Fruit fly (Drosophila melanogaster) whole organism, embryonic: Measurements from ENCODE around the gene Elo68alpha.

Experiments used
- Bdp1 ChIP-seq: fragments of 200-800 bp; sonication (Bioruptor generic); optimal IDR thresholded peaks from 3 replicates; lab custom pipeline; 2016; ENCODE audit warnings: missing biosample characterization, missing genetic modification characterization
- CG10321 ChIP-seq: fragments of 200-800 bp; sonication (Bioruptor generic); IDR thresholded peaks from 2 replicates; pipeline ENCODE4 v1.3.6; 2022; ENCODE audit warnings: missing biosample characterization, missing genetic modification characterization
- CG11723 ChIP-seq: fragments of 200-800 bp; sonication (Bioruptor generic); optimal IDR thresholded peaks from 2 replicates; lab custom pipeline; 2017; ENCODE audit warnings: missing biosample characterization, mild to moderate bottlenecking, missing genetic modification characterization
- CG12236 ChIP-seq: fragments of 200-800 bp; sonication (Bioruptor generic); optimal IDR thresholded peaks from 2 replicates; lab custom pipeline; 2016; ENCODE audit warnings: missing biosample characterization, missing genetic modification characterization
- CG12299 ChIP-seq: fragments of 200-800 bp; sonication (Bioruptor generic); optimal IDR thresholded peaks from 2 replicates; lab custom pipeline; 2018; ENCODE audit warnings: missing biosample characterization, mild to moderate bottlenecking, missing genetic modification characterization
- CG13775 ChIP-seq: fragments of 200-800 bp; sonication (Bioruptor generic); optimal IDR thresholded peaks from 3 replicates; lab custom pipeline; 2017; ENCODE audit warnings: missing biosample characterization, mild to moderate bottlenecking, missing genetic modification characterization
- CG14860 ChIP-seq: fragments of 200-800 bp; sonication (Bioruptor generic); IDR thresholded peaks from 3 replicates; pipeline ENCODE4 v1.3.6; 2022; ENCODE audit warnings: missing biosample characterization, missing genetic modification characterization; ENCODE audit not compliant: partially characterized antibody
- CG14965 ChIP-seq: fragments of 200-800 bp; sonication (Bioruptor generic); optimal IDR thresholded peaks from 2 replicates; lab custom pipeline; 2016; ENCODE audit warnings: missing biosample characterization, missing genetic modification characterization, borderline replicate concordance
- CG15073 ChIP-seq: fragments of 200-800 bp; sonication (Bioruptor generic); optimal IDR thresholded peaks from 2 replicates; lab custom pipeline; 2016; ENCODE audit warnings: missing biosample characterization, missing genetic modification characterization
- CG15479 ChIP-seq: fragments of 200-800 bp; sonication (Bioruptor generic); optimal IDR thresholded peaks from 3 replicates; lab custom pipeline; 2019; ENCODE audit warnings: missing biosample characterization, mild to moderate bottlenecking, missing genetic modification characterization, moderate library complexity
- CG1647 ChIP-seq: fragments of 200-800 bp; sonication (Bioruptor generic); optimal IDR thresholded peaks from 3 replicates; lab custom pipeline; 2016; ENCODE audit warnings: missing biosample characterization, missing genetic modification characterization
- CG17912 ChIP-seq: fragments of 200-800 bp; sonication (Bioruptor generic); optimal IDR thresholded peaks from 2 replicates; lab custom pipeline; 2018; ENCODE audit warnings: missing biosample characterization, mild to moderate bottlenecking, missing genetic modification characterization
- CG2875 ChIP-seq: fragments of 200-800 bp; sonication (Bioruptor generic); optimal IDR thresholded peaks from 2 replicates; lab custom pipeline; 2017; ENCODE audit warnings: missing biosample characterization, mild to moderate bottlenecking, missing genetic modification characterization, missing genetic modification reagents
- CG3726 ChIP-seq: fragments of 200-800 bp; sonication (Bioruptor generic); IDR thresholded peaks from 3 replicates; pipeline ENCODE4, ENCODE4 v1.3.6; 2022; ENCODE audit warnings: missing biosample characterization, missing genetic modification characterization
- CG3847 ChIP-seq: fragments of 200-800 bp; sonication (Bioruptor generic); IDR thresholded peaks from 2 replicates; pipeline ENCODE4 v1.3.6; 2022; ENCODE audit warnings: missing biosample characterization, missing genetic modification characterization
- CG5953 ChIP-seq: fragments of 200-800 bp; sonication (Bioruptor generic); IDR thresholded peaks from 2 replicates; pipeline ENCODE4 v1.3.6; 2022; ENCODE audit warnings: missing biosample characterization, missing genetic modification characterization
- CG6813 ChIP-seq: fragments of 200-800 bp; sonication (Bioruptor generic); optimal IDR thresholded peaks from 2 replicates; lab custom pipeline; 2017; ENCODE audit warnings: missing biosample characterization, missing genetic modification characterization, mild to moderate bottlenecking, moderate library complexity, missing genetic modification reagents
- CG7839 ChIP-seq: fragments of 200-800 bp; sonication (Bioruptor generic); optimal IDR thresholded peaks from 3 replicates; lab custom pipeline; 2018; ENCODE audit warnings: missing biosample characterization, mild to moderate bottlenecking, missing genetic modification characterization, moderate library complexity
- CG8359 ChIP-seq: fragments of 200-800 bp; sonication (Bioruptor generic); optimal IDR thresholded peaks from 2 replicates; lab custom pipeline; 2017; ENCODE audit warnings: missing biosample characterization, mild to moderate bottlenecking, missing genetic modification characterization, borderline replicate concordance
- CG9817 ChIP-seq: fragments of 200-800 bp; sonication (Bioruptor generic); optimal IDR thresholded peaks from 2 replicates; lab custom pipeline; 2018; ENCODE audit warnings: missing biosample characterization, mild to moderate bottlenecking, missing genetic modification characterization, moderate library complexity
- D ChIP-seq, 2 experiments: fragments of 200-800 bp in 1 of 2; fragments of >200 bp in 1 of 2; sonication (Bioruptor generic) in 1 of 2; optimal IDR thresholded peaks; 2 replicates in 1 of 2; 3 replicates in 1 of 2; lab custom pipeline; 2017; ENCODE audit warnings: mild to moderate bottlenecking in 1 of 2, missing biosample characterization in 1 of 2, missing genetic modification characterization in 1 of 2, missing genetic modification reagents in 1 of 2
- D19A ChIP-seq: fragments of 200-800 bp; optimal IDR thresholded peaks from 3 replicates; lab custom pipeline; 2019; ENCODE audit warnings: missing biosample characterization, mild to moderate bottlenecking, missing genetic modification characterization, moderate library complexity
- Dbx ChIP-seq: fragments of 200-800 bp; sonication (Bioruptor generic); IDR thresholded peaks from 3 replicates; pipeline ENCODE4 v1.3.6; 2022; ENCODE audit warnings: missing biosample characterization, missing genetic modification characterization
- Dip2 ChIP-seq: fragments of 200-800 bp; sonication (Bioruptor generic); IDR thresholded peaks from 2 replicates; pipeline ENCODE4 v1.3.6; 2022; ENCODE audit warnings: missing biosample characterization, missing genetic modification characterization
- Dref ChIP-seq: fragments of 200-800 bp; sonication (Bioruptor generic); IDR thresholded peaks from 2 replicates; pipeline ENCODE4 v1.3.6; 2022; ENCODE audit warnings: missing biosample characterization, missing genetic modification characterization
- Ets65A ChIP-seq: fragments of 200-800 bp; sonication (Bioruptor generic); peaks from one replicate; lab custom pipeline; 2016; ENCODE audit warnings: missing biosample characterization, missing genetic modification characterization
- HLH4C ChIP-seq: fragments of 200-800 bp; sonication (Bioruptor generic); IDR thresholded peaks from 3 replicates; pipeline ENCODE4 v1.3.6; 2022; ENCODE audit warnings: missing biosample characterization, missing genetic modification characterization; ENCODE audit not compliant: partially characterized antibody
- HmgZ ChIP-seq: fragments of 200-800 bp; sonication (Bioruptor generic); optimal IDR thresholded peaks from 2 replicates; lab custom pipeline; 2018; ENCODE audit warnings: missing biosample characterization, mild to moderate bottlenecking, missing genetic modification characterization
- Hr78 ChIP-seq, 2 experiments: fragments of 200-800 bp in 1 of 2; fragments of >200 bp in 1 of 2; sonication (Bioruptor generic) in 1 of 2; optimal IDR thresholded peaks; 2 replicates each; lab custom pipeline; 2017 to 2019; ENCODE audit warnings: missing biosample characterization in 2 of 2, missing genetic modification characterization in 2 of 2, mild to moderate bottlenecking in 1 of 2, moderate library complexity in 1 of 2
- NFAT ChIP-seq: fragments of 200-800 bp; sonication (Bioruptor generic); IDR thresholded peaks from 2 replicates; pipeline ENCODE4 v1.3.6; 2022; ENCODE audit warnings: missing biosample characterization, missing genetic modification characterization
- Optix ChIP-seq: fragments of 200-800 bp; sonication (Bioruptor generic); IDR thresholded peaks from 3 replicates; pipeline ENCODE4 v1.3.6; 2022; ENCODE audit warnings: missing biosample characterization, missing genetic modification characterization
- Ptx1 ChIP-seq: fragments of 200-800 bp; sonication (Bioruptor generic); IDR thresholded peaks from 2 replicates; pipeline ENCODE4 v1.3.6; 2022; ENCODE audit warnings: missing biosample characterization, missing genetic modification characterization
- Sry-β ChIP-seq: fragments of 200-800 bp; sonication (Bioruptor generic); optimal IDR thresholded peaks from 2 replicates; lab custom pipeline; 2018; ENCODE audit warnings: missing biosample characterization, mild to moderate bottlenecking, missing genetic modification characterization, moderate library complexity
- cas ChIP-seq: fragments of 200-800 bp; sonication (Bioruptor generic); IDR thresholded peaks from 2 replicates; pipeline ENCODE4 v1.3.6; 2022; ENCODE audit warnings: missing biosample characterization, missing genetic modification characterization
- chn ChIP-seq: fragments of 200-800 bp; sonication (Bioruptor generic); optimal IDR thresholded peaks from 2 replicates; lab custom pipeline; 2016; ENCODE audit warnings: missing biosample characterization, missing genetic modification characterization
- da ChIP-seq: fragments of 200-800 bp; sonication (Bioruptor generic); optimal IDR thresholded peaks from 2 replicates; lab custom pipeline; 2016; ENCODE audit warnings: missing biosample characterization, missing genetic modification characterization
- emc ChIP-seq: fragments of 200-800 bp; sonication (Bioruptor generic); optimal IDR thresholded peaks from 2 replicates; lab custom pipeline; 2016; ENCODE audit warnings: missing biosample characterization, missing genetic modification characterization
- grn ChIP-seq: fragments of 200-800 bp; sonication (Bioruptor generic); optimal IDR thresholded peaks from 3 replicates; lab custom pipeline; 2017; ENCODE audit warnings: missing biosample characterization, missing genetic modification characterization
- inv ChIP-seq: fragments of 200-800 bp; sonication (Bioruptor generic); IDR thresholded peaks from 2 replicates; pipeline ENCODE4 v1.3.6; 2022; ENCODE audit warnings: missing biosample characterization, missing genetic modification characterization; ENCODE audit not compliant: partially characterized antibody
- lola ChIP-seq, 3 experiments: fragments of >200 bp in 2 of 3; fragments of 200-800 bp in 1 of 3; sonication (Bioruptor generic) in 1 of 3; optimal IDR thresholded peaks; 2 replicates each; lab custom pipeline; 2017 to 2019; ENCODE audit warnings: missing biosample characterization in 3 of 3, missing genetic modification characterization in 3 of 3, mild to moderate bottlenecking in 1 of 3, moderate library complexity in 1 of 3
- oc ChIP-seq: fragments of 200-800 bp; sonication (Bioruptor generic); optimal IDR thresholded peaks from 2 replicates; lab custom pipeline; 2018; ENCODE audit warnings: missing biosample characterization, mild to moderate bottlenecking, missing genetic modification characterization, moderate library complexity
- pho ChIP-seq: fragments of 200-800 bp; sonication (Bioruptor generic); optimal IDR thresholded peaks from 2 replicates; lab custom pipeline; 2016; ENCODE audit warnings: missing biosample characterization, missing genetic modification characterization
- prd ChIP-seq, 3 experiments: fragments of >200 bp in 2 of 3; fragments of 200-800 bp in 1 of 3; sonication (Bioruptor generic) in 1 of 3; optimal IDR thresholded peaks in 2 of 3; IDR thresholded peaks in 1 of 3; 2 replicates in 2 of 3; 3 replicates in 1 of 3; pipeline versions ENCODE4 v1.3.6 to Lab custom; 2017 to 2022; ENCODE audit warnings: missing biosample characterization in 1 of 3, missing genetic modification characterization in 1 of 3
- pros ChIP-seq: fragments of 200-800 bp; sonication (Bioruptor generic); optimal IDR thresholded peaks from 3 replicates; lab custom pipeline; 2019; ENCODE audit warnings: missing biosample characterization, mild to moderate bottlenecking, missing genetic modification characterization, moderate library complexity
- sob ChIP-seq: fragments of 200-800 bp; sonication (Bioruptor generic); IDR thresholded peaks from 2 replicates; pipeline ENCODE4 v1.3.6; 2022; ENCODE audit warnings: missing biosample characterization, missing genetic modification characterization
- toy ChIP-seq: fragments of 200-800 bp; sonication (Bioruptor generic); IDR thresholded peaks from 2 replicates; pipeline ENCODE4 v1.3.6; 2022; ENCODE audit warnings: missing biosample characterization, missing genetic modification characterization
- vfl ChIP-seq: fragments of 200-800 bp; sonication (Bioruptor generic); optimal IDR thresholded peaks from 2 replicates; lab custom pipeline; 2016; ENCODE audit warnings: missing biosample characterization, missing genetic modification characterization

Elo68alpha gene

DNA sequence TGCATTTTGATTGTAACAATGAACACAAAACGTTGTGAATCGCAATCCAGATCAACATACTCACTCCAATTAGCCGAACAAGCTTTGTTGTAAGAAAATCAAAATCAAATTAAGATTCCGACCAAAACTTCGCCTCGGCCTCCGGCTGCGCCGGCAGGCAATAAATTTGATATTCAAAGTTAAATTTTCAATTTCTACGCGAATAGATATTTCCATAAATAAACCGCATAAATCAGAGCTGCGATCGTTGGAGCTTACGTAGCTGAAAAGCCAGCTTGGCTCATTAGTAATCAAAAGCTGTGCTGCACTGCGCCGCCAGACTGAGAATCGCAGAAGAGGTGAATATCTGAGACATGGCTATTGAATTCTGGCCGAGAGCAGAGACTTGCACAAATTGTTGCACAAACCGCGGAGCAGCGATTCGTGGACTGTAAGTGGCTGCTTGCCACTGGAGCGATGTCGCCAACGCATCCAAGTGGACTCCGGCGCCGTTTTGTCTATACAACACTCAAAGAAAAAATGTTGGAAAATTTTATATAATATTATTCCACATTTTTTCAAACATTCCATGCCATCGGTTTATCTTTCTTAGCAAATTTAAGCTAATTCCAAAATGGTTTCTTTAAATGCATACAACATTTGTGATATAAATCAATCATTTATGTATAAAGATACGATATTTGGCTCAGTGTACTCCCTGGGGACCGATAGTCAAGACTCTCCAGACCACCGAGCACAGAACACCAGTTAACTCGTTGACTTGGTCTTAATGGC, 45.8 kb upstream of the Elo68alpha start (continued):
- peak; percentile 22 for TF ChIP-seq CG2875 (GFP tag; lab: Kevin White, UChicago)
- TF ChIP-seq CG10321 (GFP tag; lab: Robert Waterston, UW), result no peak
- no peak for TF ChIP-seq HmgZ
- no peak for TF ChIP-seq CG5953 (GFP tag; lab: Robert Waterston, UW)

DNA sequence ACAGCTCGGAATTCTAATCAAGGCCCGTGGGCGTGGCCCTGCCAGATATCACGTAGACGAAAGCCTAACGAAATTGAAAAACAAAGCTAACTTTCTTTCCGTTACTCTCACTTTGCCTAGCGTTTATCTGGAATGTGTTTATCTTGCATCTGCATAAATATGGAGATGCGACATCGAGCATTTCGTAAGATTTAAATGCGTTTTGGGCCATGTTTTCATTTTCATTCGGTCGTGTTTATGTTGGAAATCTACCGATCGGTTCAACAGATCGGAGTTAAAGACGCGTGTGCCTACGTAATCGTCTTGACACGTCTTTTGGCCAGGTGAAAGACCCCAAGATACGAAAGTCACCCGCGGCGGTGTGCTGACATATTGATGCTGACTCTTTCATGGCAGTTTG, 44.8 kb upstream of the Elo68alpha start:
- TF ChIP-seq Dip2 (GFP tag; lab: Robert Waterston, UW), result no peak
- TF ChIP-seq inv (GFP tag; lab: Robert Waterston, UW), result no peak
- no peak for TF ChIP-seq Dbx (GFP tag; lab: Robert Waterston, UW)
- TF ChIP-seq HLH4C (GFP tag; lab: Robert Waterston, UW), result no peak
- no peak for TF ChIP-seq emc (GFP tag; lab: Kevin White, UChicago)
- no peak for TF ChIP-seq pho (GFP tag; lab: Kevin White, UChicago)
- TF ChIP-seq Dref, result no peak
- TF ChIP-seq sob (GFP tag; lab: Robert Waterston, UW), result no peak
- TF ChIP-seq Ets65A (GFP tag; lab: Kevin White, UChicago), result no peak
- TF ChIP-seq CG13775, result no peak
- TF ChIP-seq D19A, result no peak
- TF ChIP-seq CG17912, result no peak
- TF ChIP-seq pros, result peak; percentile 96
- TF ChIP-seq lola (GFP tag; optimal IDR thresholded peaks at IDR 0.05; lab: Kevin White, UChicago), result no peak
- TF ChIP-seq chn, result no peak
- no peak for TF ChIP-seq Bdp1 (GFP tag; lab: Kevin White, UChicago)
- TF ChIP-seq CG6813 (GFP tag; lab: Kevin White, UChicago), result no peak
- no peak for TF ChIP-seq CG3847
- TF ChIP-seq CG8359 (GFP tag; lab: Kevin White, UChicago), result no peak
- peak; percentile 69 for TF ChIP-seq oc (tag; lab: Kevin White, UChicago)
- TF ChIP-seq CG9817 (tag; lab: Kevin White, UChicago), result no peak
- TF ChIP-seq CG1647, result no peak
- no peak for TF ChIP-seq da (GFP tag; lab: Kevin White, UChicago)
- peak; percentile 82 for TF ChIP-seq grn (GFP tag; lab: Kevin White, UChicago)
- no peak for TF ChIP-seq Sry-β (GFP tag; lab: Kevin White, UChicago)
- no peak for TF ChIP-seq CG15073
- no peak for TF ChIP-seq CG12236
- no peak for TF ChIP-seq CG15479 (GFP tag; lab: Kevin White, UChicago)
- TF ChIP-seq Ptx1 (GFP tag; lab: Robert Waterston, UW), result no peak
- TF ChIP-seq vfl (GFP tag; lab: Kevin White, UChicago), result no peak
- TF ChIP-seq toy (GFP tag; lab: Robert Waterston, UW), result no peak
- TF ChIP-seq Hr78 (GFP tag; optimal IDR thresholded peaks at IDR 0.05; lab: Kevin White, UChicago), result peak in 1 of 2 experiments; percentile 14
- TF ChIP-seq cas (GFP tag; lab: Robert Waterston, UW), result no peak
- TF ChIP-seq prd (optimal IDR thresholded peaks at IDR 0.05; lab: Kevin White, UChicago), result no peak
- no peak for TF ChIP-seq prd (GFP tag; IDR thresholded peaks at IDR 0.05; lab: Robert Waterston, UW)
- no peak for TF ChIP-seq Optix (GFP tag; lab: Robert Waterston, UW)
- no peak for TF ChIP-seq CG14860 (GFP tag; lab: Robert Waterston, UW)
- TF ChIP-seq NFAT, result no peak
- TF ChIP-seq CG7839 (tag; lab: Kevin White, UChicago), result no peak
- TF ChIP-seq CG12299 (tag; lab: Kevin White, UChicago), result no peak
- no peak for TF ChIP-seq D (optimal IDR thresholded peaks at IDR 0.05; lab: Kevin White, UChicago)
- TF ChIP-seq D (GFP tag; optimal IDR thresholded peaks at IDR 0.05; lab: Kevin White, UChicago), result no peak
- no peak for TF ChIP-seq CG3726 (GFP tag; lab: Robert Waterston, UW)
- TF ChIP-seq CG11723 (GFP tag; lab: Kevin White, UChicago), result no peak
- TF ChIP-seq CG14965 (GFP tag; lab: Kevin White, UChicago), result no peak
